5 fruit fly cellular contexts compared by ENCODE assay signal in the genomic region with DNA sequence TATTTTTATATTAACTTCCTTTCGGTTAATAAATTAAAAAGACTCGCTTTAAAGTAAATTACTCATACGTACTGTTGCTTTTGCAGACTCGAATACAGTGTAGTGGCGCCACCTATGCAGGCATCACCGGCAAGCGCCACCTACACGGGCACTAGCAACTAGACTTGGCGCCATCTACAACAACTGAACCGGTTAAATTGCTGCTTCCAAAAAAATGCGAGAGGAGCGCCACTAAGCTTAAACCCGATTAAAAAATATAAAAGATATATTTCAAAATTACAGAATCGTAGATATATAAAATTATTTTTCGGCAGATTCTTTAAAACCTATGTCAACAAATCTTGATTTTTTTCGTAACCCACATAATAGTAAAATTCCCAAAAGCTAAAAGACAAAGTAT.
TF ChIP-seq lines count a peak whose summit lies in the region.

No protein-coding gene starts in this region.

TF ChIP-seq in whole organism, adult, 20 proteins besides CTCF, POLR2A, EP300 and RAD21 (continued from another document):
- TF ChIP-seq bab1 (GFP tag; optimal IDR thresholded peaks at IDR 0.05; lab: Kevin White, UChicago) (peak; percentile 35), Hr96 (GFP tag; optimal IDR thresholded peaks at IDR 0.05; lab: Kevin White, UChicago) (peak; percentile 66), kay (GFP tag; lab: Kevin White, UChicago; ENCODE audit: borderline replicate concordance) (no peak)

TF ChIP-seq in whole organism, embryonic, 481 proteins besides CTCF, POLR2A, EP300 and RAD21 (continued from another document and continues in another):
- TF ChIP-seq CG7928 (GFP tag; optimal IDR thresholded peaks at IDR 0.05; lab: Kevin White, UChicago) = peak; percentile 46
- no peak for TF ChIP-seq CG15479 (GFP tag; optimal IDR thresholded peaks at IDR 0.05; lab: Kevin White, UChicago)
- peak; percentile 91 for TF ChIP-seq CG14667 (GFP tag; IDR thresholded peaks at IDR 0.05; lab: Robert Waterston, UW)
- TF ChIP-seq CG10267 (tag; optimal IDR thresholded peaks at IDR 0.05; lab: Kevin White, UChicago) = peak; percentile 80
- TF ChIP-seq Stat92E (GFP tag; optimal IDR thresholded peaks at IDR 0.05; lab: Kevin White, UChicago) = peak in 1 of 3 experiments; percentile 1
- TF ChIP-seq shn (GFP tag; optimal IDR thresholded peaks at IDR 0.05; lab: Kevin White, UChicago) = peak; percentile 28
- TF ChIP-seq CG7271 (tag; optimal IDR thresholded peaks at IDR 0.05; lab: Kevin White, UChicago) = peak; percentile 47
- TF ChIP-seq CG6854 (GFP tag; optimal IDR thresholded peaks at IDR 0.05; lab: Kevin White, UChicago) = peak; percentile 34
- TF ChIP-seq CG6683 (GFP tag; optimal IDR thresholded peaks at IDR 0.05; lab: Kevin White, UChicago) = peak; percentile 37
- TF ChIP-seq CG17829 (tag; optimal IDR thresholded peaks at IDR 0.05; lab: Kevin White, UChicago) = peak; percentile 91
- TF ChIP-seq chif (GFP tag; optimal IDR thresholded peaks at IDR 0.05; lab: Kevin White, UChicago) = peak; percentile 81 to 90
- no peak; the same call in 2 of the 3 replicates for TF ChIP-seq CG16813 (GFP tag; IDR thresholded peaks at IDR 0.05; lab: Robert Waterston, UW; ENCODE audit: partially characterized antibody)
- peak; percentile 52; the same call in 1 of the 2 replicates for TF ChIP-seq MBD-R2 (GFP tag; IDR thresholded peaks at IDR 0.05; lab: Robert Waterston, UW)
- no peak for TF ChIP-seq pan (optimal IDR thresholded peaks at IDR 0.05; lab: Kevin White, UChicago)
- peak in 1 of 2 experiments; percentile 88 for TF ChIP-seq pan (GFP tag; optimal IDR thresholded peaks at IDR 0.05 in 1 of 2, IDR thresholded peaks at IDR 0.05 in 1 of 2)
- peak; percentile 88 for TF ChIP-seq Six4 (GFP tag; optimal IDR thresholded peaks at IDR 0.05; lab: Kevin White, UChicago)
- TF ChIP-seq CG31224 (GFP tag; IDR thresholded peaks at IDR 0.05; lab: Robert Waterston, UW) = peak; percentile 73
- TF ChIP-seq CG9876 (GFP tag; optimal IDR thresholded peaks at IDR 0.05; lab: Kevin White, UChicago) = peak; percentile 53
- peak; percentile 61; the same call in 1 of the 2 replicates for TF ChIP-seq CG8765 (GFP tag; IDR thresholded peaks at IDR 0.05; lab: Robert Waterston, UW)
- TF ChIP-seq CG31388 (GFP tag; optimal IDR thresholded peaks at IDR 0.05; lab: Kevin White, UChicago) = peak; percentile 75
- no peak for TF ChIP-seq hbn (GFP tag; IDR thresholded peaks at IDR 0.05; lab: Robert Waterston, UW; ENCODE audit: partially characterized antibody)
- TF ChIP-seq B-H1 (GFP tag; IDR thresholded peaks at IDR 0.05; lab: Robert Waterston, UW) = peak; percentile 74
- TF ChIP-seq NfI (GFP tag; optimal IDR thresholded peaks at IDR 0.05; lab: Kevin White, UChicago) = peak; percentile 78
- TF ChIP-seq nerfin-1 (tag; optimal IDR thresholded peaks at IDR 0.05; lab: Kevin White, UChicago) = no peak
- TF ChIP-seq odd (GFP tag; optimal IDR thresholded peaks at IDR 0.05; lab: Kevin White, UChicago) = peak; percentile 5
- peak; percentile 45; the same call in 1 of the 2 replicates for TF ChIP-seq CG6272 (GFP tag; IDR thresholded peaks at IDR 0.05; lab: Robert Waterston, UW)
- peak; percentile 92 for TF ChIP-seq E2f1 (GFP tag; IDR thresholded peaks at IDR 0.05; lab: Robert Waterston, UW)
- peak; percentile 9 for TF ChIP-seq CG12769 (tag; optimal IDR thresholded peaks at IDR 0.05; lab: Kevin White, UChicago)
- peak; percentile 80 for TF ChIP-seq rib (GFP tag; IDR thresholded peaks at IDR 0.05; lab: Robert Waterston, UW)

TF ChIP-seq in whole organism, prepupa, 60 proteins besides CTCF, POLR2A, EP300 and RAD21 (continued from another document and continues in another):
- TF ChIP-seq CG3919 (GFP tag; optimal IDR thresholded peaks at IDR 0.05; lab: Kevin White, UChicago) (peak; percentile 90), topi (GFP tag; optimal IDR thresholded peaks at IDR 0.05; lab: Kevin White, UChicago) (peak; percentile 65), CG11902 (GFP tag; optimal IDR thresholded peaks at IDR 0.05; lab: Kevin White, UChicago) (peak; percentile 59), CG11294 (GFP tag; IDR thresholded peaks at IDR 0.05; lab: Robert Waterston, UW) (no peak; the same call in 1 of the 2 replicates), CG6163 (GFP tag; IDR thresholded peaks at IDR 0.05; lab: Robert Waterston, UW) (peak; percentile 76), acj6 (GFP tag; optimal IDR thresholded peaks at IDR 0.05; lab: Kevin White, UChicago) (peak; percentile 38), CG32006 (GFP tag; optimal IDR thresholded peaks at IDR 0.05; lab: Kevin White, UChicago) (peak; percentile 4), Sox102F (GFP tag; optimal IDR thresholded peaks at IDR 0.05; lab: Kevin White, UChicago) (peak; percentile 10), achi (GFP tag; optimal IDR thresholded peaks at IDR 0.05; lab: Kevin White, UChicago) (no peak), spab (GFP tag; optimal IDR thresholded peaks at IDR 0.05; lab: Kevin White, UChicago) (peak; percentile 23), salr (GFP tag; optimal IDR thresholded peaks at IDR 0.05; lab: Kevin White, UChicago) (peak in 1 of 2 experiments; percentile 31), Ets96B (tag; optimal IDR thresholded peaks at IDR 0.05; lab: Kevin White, UChicago) (peak; percentile 22), CG15336 (GFP tag; IDR thresholded peaks at IDR 0.05; lab: Robert Waterston, UW) (no peak), CG8632 (GFP tag; optimal IDR thresholded peaks at IDR 0.05; lab: Kevin White, UChicago) (no peak), fd59A (GFP tag; optimal IDR thresholded peaks at IDR 0.05; lab: Kevin White, UChicago) (no peak), net (GFP tag; optimal IDR thresholded peaks at IDR 0.05; lab: Kevin White, UChicago) (no peak), CG8319 (GFP tag; optimal IDR thresholded peaks at IDR 0.05; lab: Kevin White, UChicago) (peak; percentile 70), Blimp-1 (GFP tag; optimal IDR thresholded peaks at IDR 0.05; lab: Kevin White, UChicago) (peak; percentile 12), Met (GFP tag; optimal IDR thresholded peaks at IDR 0.05; lab: Kevin White, UChicago) (peak; percentile 55), CG4318 (GFP tag; optimal IDR thresholded peaks at IDR 0.05; lab: Kevin White, UChicago) (no peak), CG6792 (GFP tag; optimal IDR thresholded peaks at IDR 0.05; lab: Kevin White, UChicago) (peak; percentile 51), CG6854 (GFP tag; optimal IDR thresholded peaks at IDR 0.05; lab: Kevin White, UChicago) (no peak), CG6276 (GFP tag; optimal IDR thresholded peaks at IDR 0.05; lab: Kevin White, UChicago) (no peak), fd85E (GFP tag; optimal IDR thresholded peaks at IDR 0.05; lab: Kevin White, UChicago) (no peak), Eip78C (GFP tag; lab: Kevin White, UChicago) (peak; percentile 84), lz (GFP tag; optimal IDR thresholded peaks at IDR 0.05; lab: Kevin White, UChicago) (peak; percentile 72), CG31627 (GFP tag; optimal IDR thresholded peaks at IDR 0.05; lab: Kevin White, UChicago) (peak; percentile 72), Eip75B (GFP tag; optimal IDR thresholded peaks at IDR 0.05; lab: Kevin White, UChicago) (peak; percentile 68), Hr39 (GFP tag; optimal IDR thresholded peaks at IDR 0.05; lab: Kevin White, UChicago) (peak; percentile 64), Gug (GFP tag; IDR thresholded peaks at IDR 0.05; lab: Robert Waterston, UW) (no peak), pdm3 (GFP tag; optimal IDR thresholded peaks at IDR 0.05; lab: Kevin White, UChicago) (peak; percentile 22), CG7368 (GFP tag; optimal IDR thresholded peaks at IDR 0.05; lab: Kevin White, UChicago) (peak; percentile 66), CG34406 (GFP tag; optimal IDR thresholded peaks at IDR 0.05; lab: Kevin White, UChicago) (peak; percentile 13)

TF ChIP-seq in whole organism, pupa, 21 proteins besides CTCF, POLR2A, EP300 and RAD21 (continued from another document):
- TF ChIP-seq Ets98B (GFP tag; IDR thresholded peaks at IDR 0.05; lab: Robert Waterston, UW) = peak; percentile 48; the same call in 1 of the 2 replicates
TF ChIP-seq in whole organism, pupa: peak in this region for 8.

TF ChIP-seq in whole organism, wandering third instar larva, 38 proteins besides CTCF, POLR2A, EP300 and RAD21 (continued from another document):
- TF ChIP-seq Abd-B (GFP tag; optimal IDR thresholded peaks at IDR 0.05; lab: Kevin White, UChicago) = no peak
- peak; percentile 79 for TF ChIP-seq tai (GFP tag; optimal IDR thresholded peaks at IDR 0.05; lab: Kevin White, UChicago)
- TF ChIP-seq ey (GFP tag; optimal IDR thresholded peaks at IDR 0.05; lab: Kevin White, UChicago) = peak; percentile 52
- no peak for TF ChIP-seq lola (GFP tag; optimal IDR thresholded peaks at IDR 0.05; lab: Kevin White, UChicago)
- peak; percentile 94 for TF ChIP-seq Myc (optimal IDR thresholded peaks at IDR 0.05; lab: Kevin White, UChicago)
- TF ChIP-seq Dif (GFP tag; optimal IDR thresholded peaks at IDR 0.05; lab: Kevin White, UChicago; ENCODE audit: partially characterized antibody) = no peak
- TF ChIP-seq Hnf4 (GFP tag; optimal IDR thresholded peaks at IDR 0.05; lab: Kevin White, UChicago) = peak; percentile 62
- no peak for TF ChIP-seq CG32264 (GFP tag; optimal IDR thresholded peaks at IDR 0.05; lab: Kevin White, UChicago)
- TF ChIP-seq Hr78 (GFP tag; optimal IDR thresholded peaks at IDR 0.05; lab: Kevin White, UChicago) = no peak
- TF ChIP-seq dmrt93B (GFP tag; optimal IDR thresholded peaks at IDR 0.05; lab: Kevin White, UChicago) = peak; percentile 79
- no peak for TF ChIP-seq Jra (GFP tag; optimal IDR thresholded peaks at IDR 0.05; lab: Kevin White, UChicago)
- TF ChIP-seq Mio (GFP tag; optimal IDR thresholded peaks at IDR 0.05; lab: Kevin White, UChicago) = no peak
- TF ChIP-seq pan (optimal IDR thresholded peaks at IDR 0.05; lab: Kevin White, UChicago) = no peak
- TF ChIP-seq foxo (GFP tag; optimal IDR thresholded peaks at IDR 0.05; lab: Kevin White, UChicago) = peak in 1 of 2 experiments; percentile 86
- no peak for TF ChIP-seq dsf (GFP tag; optimal IDR thresholded peaks at IDR 0.05; lab: Kevin White, UChicago; ENCODE audit: borderline replicate concordance)
- no peak for TF ChIP-seq Dfd (GFP tag; optimal IDR thresholded peaks at IDR 0.05; lab: Kevin White, UChicago)
- TF ChIP-seq sage (GFP tag; optimal IDR thresholded peaks at IDR 0.05; lab: Kevin White, UChicago) = peak; percentile 53
- peak; percentile 22 for TF ChIP-seq GATAd (GFP tag; optimal IDR thresholded peaks at IDR 0.05; lab: Kevin White, UChicago)
- TF ChIP-seq fru (GFP tag; optimal IDR thresholded peaks at IDR 0.05; lab: Kevin White, UChicago) = peak; percentile 82
